Worm (Caenorhabditis elegans): ENCODE data around the gene T24E12.11.

DNA sequence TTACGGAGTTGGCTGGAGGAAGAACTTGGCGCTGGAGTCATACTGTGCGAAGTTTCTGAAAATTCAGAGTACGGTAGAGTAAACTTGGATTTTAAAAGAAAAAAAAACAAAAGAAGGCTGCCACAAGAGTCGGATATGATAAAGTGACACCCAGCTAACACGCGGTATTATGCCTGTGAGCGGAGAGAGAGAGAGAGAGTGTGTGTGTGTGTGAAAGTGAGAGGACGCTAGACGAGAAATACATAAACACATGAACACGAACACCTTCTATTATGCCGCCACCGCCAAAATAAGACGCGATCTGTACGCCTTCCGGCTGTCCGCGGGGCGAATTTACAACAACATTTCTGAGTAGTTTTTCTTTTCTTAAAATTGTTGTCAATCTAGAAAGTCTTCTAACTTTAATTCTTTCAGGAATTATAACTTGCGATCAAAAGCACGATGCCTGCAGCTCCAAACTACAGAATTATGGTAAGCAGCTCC lies 42.4 kb downstream of the T24E12.11 start, which contains the start of gene F12E12.6:
- TF ChIP-seq tab-1 (GFP tag; IDR thresholded peaks at IDR 0.05), result no peak
- TF ChIP-seq ztf-23 (GFP tag; IDR thresholded peaks at IDR 0.05), result no peak
- TF ChIP-seq med-1 (GFP tag; optimal IDR thresholded peaks at IDR 0.05; ENCODE audit: insufficient read depth), result no peak
- TF ChIP-seq flt-1 (GFP tag; IDR thresholded peaks at IDR 0.05), result no peak

Measured in whole organism, midembryonic.